Worm (Caenorhabditis elegans): ENCODE results near the gene E04D5.4.
A peak's percentile ranks its signal among the peaks of the same experiment; 100 is the strongest.

The E04D5.4 gene

ce11 chrII:10464230-10464920, 24.3 kb downstream of the E04D5.4 start, which contains the start of the genes ZK673.6 and sdz-37:
Gene ZK673.6 (minus strand): TSS chrII:10464330.
Gene sdz-37 (plus strand): TSS chrII:10464870.
- TF ChIP-seq snpc-4 (tag; optimal IDR thresholded peaks at IDR 0.05) (no peak), nhr-11 (tag; optimal IDR thresholded peaks at IDR 0.05) (no peak), fkh-10 (GFP tag; optimal IDR thresholded peaks at IDR 0.05) (no peak), jun-1 (tag; optimal IDR thresholded peaks at IDR 0.05) (no peak), nhr-67 (tag; optimal IDR thresholded peaks at IDR 0.05) (no peak), nhr-28 (tag; optimal IDR thresholded peaks at IDR 0.05) (no peak), elt-3 (tag; optimal IDR thresholded peaks at IDR 0.05) (no peak), nhr-43 (tag; optimal IDR thresholded peaks at IDR 0.05; ENCODE audit: poor library complexity, severe bottlenecking) (no peak), mdl-1 (tag; optimal IDR thresholded peaks at IDR 0.05) (no peak), fkh-2 (tag; optimal IDR thresholded peaks at IDR 0.05) (no peak), ceh-16 (tag; optimal IDR thresholded peaks at IDR 0.05) (no peak), hmg-11 (tag; optimal IDR thresholded peaks at IDR 0.05) (no peak)

- TF ChIP-seq unc-39 (tag; optimal IDR thresholded peaks at IDR 0.05): no peak
- no peak for TF ChIP-seq elt-2 (tag; optimal IDR thresholded peaks at IDR 0.05)
- no peak for TF ChIP-seq fkh-10 (GFP tag; optimal IDR thresholded peaks at IDR 0.05)
- no peak for TF ChIP-seq nhr-43 (tag; optimal IDR thresholded peaks at IDR 0.05; ENCODE audit: poor library complexity, severe bottlenecking)
- TF ChIP-seq nhr-77 (tag; optimal IDR thresholded peaks at IDR 0.05): no peak
- TF ChIP-seq jun-1 (tag; optimal IDR thresholded peaks at IDR 0.05): no peak
- no peak for TF ChIP-seq nhr-237 (tag; optimal IDR thresholded peaks at IDR 0.05)
- no peak for TF ChIP-seq ceh-28 (tag; optimal IDR thresholded peaks at IDR 0.05)
- TF ChIP-seq R02D3.7 (tag; optimal IDR thresholded peaks at IDR 0.05): no peak
- no peak for TF ChIP-seq lin-15B (tag; optimal IDR thresholded peaks at IDR 0.05)
- TF ChIP-seq sea-2 (GFP tag; optimal IDR thresholded peaks at IDR 0.05): no peak
- no peak for TF ChIP-seq ztf-11 (tag; optimal IDR thresholded peaks at IDR 0.05)
Measured at ce11 chrII:10466552-10466951, 26.5 kb downstream of the E04D5.4 start, which contains the start of gene tnc-2. Gene tnc-2 (plus strand): TSS chrII:10466852.

- TF ChIP-seq ztf-11 (tag; optimal IDR thresholded peaks at IDR 0.05) (no peak), elt-2 (tag; optimal IDR thresholded peaks at IDR 0.05) (peak; percentile 59)
Measured at ce11 chrII:10470159-10470558, 30.1 kb downstream of the E04D5.4 start, which contains the start of gene clec-143. Gene clec-143 (minus strand): TSS chrII:10470297.

DNA sequence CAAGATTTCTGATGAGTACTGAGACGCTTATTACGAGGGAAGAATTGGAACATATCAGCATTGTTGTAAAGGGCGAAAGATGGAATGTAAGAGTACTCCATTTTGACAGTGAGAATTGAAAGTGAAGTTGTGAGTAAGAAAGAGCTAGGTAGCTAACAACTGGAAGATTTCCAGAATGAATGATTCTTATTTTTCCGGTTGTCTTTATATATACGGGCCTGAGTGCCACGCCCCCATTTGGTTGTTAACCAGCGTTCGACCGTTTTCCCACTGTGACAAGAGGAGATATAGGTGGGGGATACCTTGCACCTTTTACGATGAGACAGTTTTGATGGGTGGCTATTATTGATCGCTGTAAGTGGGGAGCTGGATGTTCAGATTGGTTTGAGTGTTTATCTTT, 31.2 kb downstream of the E04D5.4 start, which contains the start of gene ZK666.1:
Gene ZK666.1 (minus strand): TSS at position 101 of the 400 bp plus-strand sequence.
- no peak for TF ChIP-seq elt-1 (tag; optimal IDR thresholded peaks at IDR 0.05)
- no peak for TF ChIP-seq pha-4 (tag; optimal IDR thresholded peaks at IDR 0.05)
- no peak for TF ChIP-seq unc-39 (tag; optimal IDR thresholded peaks at IDR 0.05)
- no peak for TF ChIP-seq nhr-76 (tag; optimal IDR thresholded peaks at IDR 0.05)
- TF ChIP-seq R02D3.7 (tag; optimal IDR thresholded peaks at IDR 0.05): no peak
- TF ChIP-seq pqm-1 (tag; optimal IDR thresholded peaks at IDR 0.05): no peak
- TF ChIP-seq lin-15B (tag; optimal IDR thresholded peaks at IDR 0.05): no peak
- no peak for TF ChIP-seq aly-2 (tag; optimal IDR thresholded peaks at IDR 0.05)
- TF ChIP-seq nhr-25 (tag; optimal IDR thresholded peaks at IDR 0.05): no peak
- TF ChIP-seq nhr-11 (tag; optimal IDR thresholded peaks at IDR 0.05): no peak

DNA sequence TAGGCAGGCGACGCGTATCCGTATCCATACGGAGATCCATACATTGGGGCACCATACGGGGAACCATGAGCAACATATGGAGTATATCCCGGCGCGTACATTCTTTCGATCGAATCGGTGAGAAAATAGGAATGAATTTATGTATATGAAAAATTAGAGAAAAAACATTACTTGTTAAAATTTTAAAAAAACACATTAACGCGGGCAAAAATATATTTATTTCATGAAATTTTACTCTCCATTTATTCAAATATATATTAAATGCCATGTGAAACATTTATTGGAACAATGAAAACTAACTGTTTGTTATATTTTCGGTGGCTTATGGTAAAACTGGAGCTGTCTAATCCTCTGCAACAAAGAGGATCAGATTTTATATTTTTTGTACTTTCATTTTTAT, 31.7 kb downstream of the E04D5.4 start, which contains the start of gene ZK666.2:
Gene ZK666.2 (minus strand): TSS at position 101 of the 400 bp plus-strand sequence.
- TF ChIP-seq jun-1 (tag; optimal IDR thresholded peaks at IDR 0.05) (no peak), elt-3 (tag; optimal IDR thresholded peaks at IDR 0.05) (no peak), nhr-43 (tag; optimal IDR thresholded peaks at IDR 0.05; ENCODE audit: poor library complexity, severe bottlenecking) (no peak), nfya-1 (tag; optimal IDR thresholded peaks at IDR 0.05; ENCODE audit: insufficient read depth) (no peak), unc-62 (GFP tag; optimal IDR thresholded peaks at IDR 0.05) (no peak), sea-2 (GFP tag; optimal IDR thresholded peaks at IDR 0.05) (no peak), eor-1 (tag; optimal IDR thresholded peaks at IDR 0.05) (no peak), nhr-77 (tag; optimal IDR thresholded peaks at IDR 0.05) (no peak), nhr-237 (tag; optimal IDR thresholded peaks at IDR 0.05) (no peak), egl-27 (tag; optimal IDR thresholded peaks at IDR 0.05) (no peak), nhr-76 (tag; optimal IDR thresholded peaks at IDR 0.05) (no peak), fos-1 (tag; optimal IDR thresholded peaks at IDR 0.05) (no peak), ztf-11 (tag; optimal IDR thresholded peaks at IDR 0.05) (no peak), R02D3.7 (tag; optimal IDR thresholded peaks at IDR 0.05) (no peak)
